Fruit fly (Drosophila melanogaster) whole organism, embryonic: ENCODE results near the gene XRCC1.

Experiments used
- Bteb2 ChIP-seq: fragments of 200-800 bp; sonication (Bioruptor generic); optimal IDR thresholded peaks from 2 replicates; lab custom pipeline; 2016; ENCODE audit warnings: missing biosample characterization, missing genetic modification characterization
- CG10274 ChIP-seq: fragments of 200-800 bp; sonication (Bioruptor generic); optimal IDR thresholded peaks from 3 replicates; lab custom pipeline; 2017; ENCODE audit warnings: missing biosample characterization, mild to moderate bottlenecking, missing genetic modification characterization
- CG10321 ChIP-seq: fragments of 200-800 bp; sonication (Bioruptor generic); IDR thresholded peaks from 2 replicates; pipeline ENCODE4 v1.3.6; 2022; ENCODE audit warnings: missing biosample characterization, missing genetic modification characterization
- CG10366 ChIP-seq: fragments of 200-800 bp; sonication (Bioruptor generic); IDR thresholded peaks from 2 replicates; pipeline ENCODE4 v1.3.6; 2022; ENCODE audit warnings: missing biosample characterization, missing genetic modification characterization
- CG11560 ChIP-seq: fragments of 200-800 bp; sonication (Bioruptor generic); IDR thresholded peaks from 3 replicates; pipeline ENCODE4 v1.3.6; 2022; ENCODE audit warnings: missing biosample characterization, missing genetic modification characterization
- CG11696 ChIP-seq: fragments of 200-800 bp; sonication (Bioruptor generic); IDR thresholded peaks from 2 replicates; pipeline ENCODE4 v1.3.6; 2022; ENCODE audit warnings: missing biosample characterization, missing genetic modification characterization
- CG12155 ChIP-seq: fragments of 200-800 bp; sonication (Bioruptor generic); optimal IDR thresholded peaks from 3 replicates; lab custom pipeline; 2016; ENCODE audit warnings: missing biosample characterization, missing genetic modification characterization
- CG1233 ChIP-seq: fragments of 200-800 bp; sonication (Bioruptor generic); optimal IDR thresholded peaks from 4 replicates; lab custom pipeline; 2018; ENCODE audit warnings: missing biosample characterization, mild to moderate bottlenecking, missing genetic modification characterization
- CG14050 ChIP-seq: fragments of 200-800 bp; sonication (Bioruptor generic); IDR thresholded peaks from 3 replicates; pipeline ENCODE4 v1.3.6; 2022; ENCODE audit warnings: missing biosample characterization, missing genetic modification characterization
- CG1603 ChIP-seq: fragments of 200-800 bp; sonication (Bioruptor generic); optimal IDR thresholded peaks from 2 replicates; lab custom pipeline; 2019; ENCODE audit warnings: missing biosample characterization, mild to moderate bottlenecking, missing genetic modification characterization, moderate library complexity
- CG18476 ChIP-seq: fragments of 200-800 bp; sonication (Bioruptor generic); optimal IDR thresholded peaks from 2 replicates; lab custom pipeline; 2016; ENCODE audit warnings: missing biosample characterization, mild to moderate bottlenecking, missing genetic modification characterization
- CG2120 ChIP-seq: fragments of 200-800 bp; sonication (Bioruptor generic); optimal IDR thresholded peaks from 3 replicates; lab custom pipeline; 2016; ENCODE audit warnings: missing biosample characterization, missing genetic modification characterization
- CG32767 ChIP-seq: fragments of 200-800 bp; sonication (Bioruptor generic); IDR thresholded peaks from 2 replicates; pipeline ENCODE4 v1.3.6; 2022; ENCODE audit warnings: missing biosample characterization, missing genetic modification characterization
- CG33557 ChIP-seq: fragments of 200-800 bp; sonication (Bioruptor generic); optimal IDR thresholded peaks from 2 replicates; lab custom pipeline; 2019; ENCODE audit warnings: missing biosample characterization, mild to moderate bottlenecking, missing genetic modification characterization, moderate library complexity
- CG42726 ChIP-seq: fragments of 200-800 bp; sonication (Bioruptor generic); IDR thresholded peaks from 2 replicates; pipeline ENCODE4 v1.3.6; 2022; ENCODE audit warnings: missing biosample characterization, missing genetic modification characterization; ENCODE audit not compliant: partially characterized antibody
- CG4404 ChIP-seq: fragments of 200-800 bp; sonication (Bioruptor generic); IDR thresholded peaks from 2 replicates; pipeline ENCODE4 v1.3.6; 2022; ENCODE audit warnings: missing biosample characterization, missing genetic modification characterization
- CG4424 ChIP-seq: fragments of 200-800 bp; sonication (Bioruptor generic); optimal IDR thresholded peaks from 3 replicates; lab custom pipeline; 2016; ENCODE audit warnings: missing biosample characterization, missing genetic modification characterization
- CG4617 ChIP-seq: fragments of 200-800 bp; sonication (Bioruptor generic); optimal IDR thresholded peaks from 3 replicates; lab custom pipeline; 2016; ENCODE audit warnings: missing biosample characterization, missing genetic modification characterization, borderline replicate concordance
- CG6654 ChIP-seq: fragments of 200-800 bp; sonication (Bioruptor generic); optimal IDR thresholded peaks from 2 replicates; lab custom pipeline; 2017; ENCODE audit warnings: missing biosample characterization, mild to moderate bottlenecking, missing genetic modification characterization
- CG7357 ChIP-seq: fragments of 200-800 bp; sonication (Bioruptor generic); IDR thresholded peaks from 3 replicates; pipeline ENCODE4 v1.3.6; 2022; ENCODE audit warnings: missing biosample characterization, missing genetic modification characterization
- CG7839 ChIP-seq: fragments of 200-800 bp; sonication (Bioruptor generic); optimal IDR thresholded peaks from 3 replicates; lab custom pipeline; 2018; ENCODE audit warnings: missing biosample characterization, mild to moderate bottlenecking, missing genetic modification characterization, moderate library complexity
- CG7987 ChIP-seq: fragments of 200-800 bp; sonication (Bioruptor generic); optimal IDR thresholded peaks from 2 replicates; lab custom pipeline; 2018; ENCODE audit warnings: missing biosample characterization, mild to moderate bottlenecking, missing genetic modification characterization, moderate library complexity
- CG8478 ChIP-seq: fragments of >200 bp; optimal IDR thresholded peaks from 2 replicates; lab custom pipeline; 2018
- CG8765 ChIP-seq: fragments of 200-800 bp; sonication (Bioruptor generic); IDR thresholded peaks from 2 replicates; pipeline ENCODE4 v1.3.6; 2022; ENCODE audit warnings: missing biosample characterization, missing genetic modification characterization
- CG9437 ChIP-seq: fragments of 200-800 bp; sonication (Bioruptor generic); optimal IDR thresholded peaks from 2 replicates; lab custom pipeline; 2018; ENCODE audit warnings: missing biosample characterization, mild to moderate bottlenecking, missing genetic modification characterization
- D19A ChIP-seq: fragments of 200-800 bp; optimal IDR thresholded peaks from 3 replicates; lab custom pipeline; 2019; ENCODE audit warnings: missing biosample characterization, mild to moderate bottlenecking, missing genetic modification characterization, moderate library complexity
- Dp ChIP-seq: fragments of 200-800 bp; sonication (Bioruptor generic); optimal IDR thresholded peaks from 2 replicates; lab custom pipeline; 2018; ENCODE audit warnings: missing biosample characterization, mild to moderate bottlenecking, missing genetic modification characterization, moderate library complexity
- HLH54F ChIP-seq: fragments of 200-800 bp; sonication (Bioruptor generic); optimal IDR thresholded peaks from 3 replicates; lab custom pipeline; 2016; ENCODE audit warnings: missing biosample characterization, missing genetic modification characterization
- HLHmδ ChIP-seq: fragments of 200-800 bp; sonication (Bioruptor generic); optimal IDR thresholded peaks from 2 replicates; lab custom pipeline; 2018; ENCODE audit warnings: missing biosample characterization, mild to moderate bottlenecking, missing genetic modification characterization, moderate library complexity
- Hr39 ChIP-seq: fragments of >200 bp; optimal IDR thresholded peaks from 2 replicates; lab custom pipeline; 2017
- Hsf ChIP-seq: fragments of 200-800 bp; sonication (Bioruptor generic); optimal IDR thresholded peaks from 3 replicates; lab custom pipeline; 2016; ENCODE audit warnings: missing biosample characterization, missing genetic modification characterization
- Med ChIP-seq: fragments of 200-800 bp; sonication (Bioruptor generic); peaks from one replicate; lab custom pipeline; 2016; ENCODE audit warnings: missing biosample characterization, missing genetic modification characterization, mild to moderate bottlenecking, inconsistent platforms, moderate library complexity
- PHDP ChIP-seq: fragments of 200-800 bp; sonication (Bioruptor generic); optimal IDR thresholded peaks from 3 replicates; lab custom pipeline; 2018; ENCODE audit warnings: missing biosample characterization, mild to moderate bottlenecking, missing genetic modification characterization, moderate library complexity
- Poxn ChIP-seq: fragments of 200-800 bp; sonication (Bioruptor generic); IDR thresholded peaks from 2 replicates; pipeline ENCODE4 v1.3.6; 2022; ENCODE audit warnings: missing biosample characterization, missing genetic modification characterization
- Rfx ChIP-seq: fragments of 200-800 bp; sonication (Bioruptor generic); IDR thresholded peaks from 2 replicates; pipeline ENCODE4 v1.3.6; 2022; ENCODE audit warnings: missing biosample characterization, missing genetic modification characterization
- Stat92E ChIP-seq, 3 experiments: fragments of >200 bp in 2 of 3; fragments of 200-800 bp in 1 of 3; sonication (Bioruptor generic) in 1 of 3; optimal IDR thresholded peaks; 2 replicates each; lab custom pipeline; 2017 to 2019; ENCODE audit warnings: missing biosample characterization in 3 of 3, missing genetic modification characterization in 3 of 3, mild to moderate bottlenecking in 1 of 3, moderate library complexity in 1 of 3
- Xbp1 ChIP-seq: fragments of 200-800 bp; sonication (Bioruptor generic); optimal IDR thresholded peaks from 3 replicates; lab custom pipeline; 2016; ENCODE audit warnings: missing biosample characterization, mild to moderate bottlenecking, missing genetic modification characterization
- bsh ChIP-seq, 2 experiments: fragments of 200-800 bp; sonication (Bioruptor generic); optimal IDR thresholded peaks; 2 replicates each; lab custom pipeline; 2017 to 2018; ENCODE audit warnings: mild to moderate bottlenecking in 2 of 2, missing biosample characterization in 2 of 2, missing genetic modification characterization in 2 of 2, moderate library complexity in 1 of 2
- chif ChIP-seq, 2 experiments: fragments of 200-800 bp; sonication (Bioruptor generic); optimal IDR thresholded peaks; 3 replicates each; lab custom pipeline; 2016; ENCODE audit warnings: missing biosample characterization in 2 of 2, missing genetic modification characterization in 2 of 2
- fd102C ChIP-seq: fragments of 200-800 bp; sonication (Bioruptor generic); optimal IDR thresholded peaks from 2 replicates; lab custom pipeline; 2018; ENCODE audit warnings: missing biosample characterization, mild to moderate bottlenecking, missing genetic modification characterization, moderate library complexity
- gfzf ChIP-seq: fragments of 200-800 bp; sonication (Bioruptor generic); optimal IDR thresholded peaks from 2 replicates; lab custom pipeline; 2016; ENCODE audit warnings: missing biosample characterization, mild to moderate bottlenecking, missing genetic modification characterization, moderate library complexity
- ind ChIP-seq: fragments of 200-800 bp; sonication (Bioruptor generic); optimal IDR thresholded peaks from 3 replicates; lab custom pipeline; 2016; ENCODE audit warnings: missing biosample characterization, missing genetic modification characterization
- pita ChIP-seq: fragments of 200-800 bp; sonication (Bioruptor generic); optimal IDR thresholded peaks from 2 replicates; lab custom pipeline; 2017; ENCODE audit warnings: missing biosample characterization, mild to moderate bottlenecking, missing genetic modification characterization
- so ChIP-seq: fragments of 200-800 bp; sonication (Bioruptor generic); IDR thresholded peaks from 3 replicates; pipeline ENCODE4 v1.3.6; 2022; ENCODE audit warnings: missing biosample characterization, missing genetic modification characterization
- sob ChIP-seq: fragments of 200-800 bp; sonication (Bioruptor generic); IDR thresholded peaks from 2 replicates; pipeline ENCODE4 v1.3.6; 2022; ENCODE audit warnings: missing biosample characterization, missing genetic modification characterization
- sqz ChIP-seq: fragments of 200-800 bp; sonication (Bioruptor generic); optimal IDR thresholded peaks from 3 replicates; lab custom pipeline; 2018; ENCODE audit warnings: missing biosample characterization, mild to moderate bottlenecking, missing genetic modification characterization
- sug ChIP-seq: fragments of 200-800 bp; optimal IDR thresholded peaks from 2 replicates; lab custom pipeline; 2019; ENCODE audit warnings: missing biosample characterization, mild to moderate bottlenecking, missing genetic modification characterization, moderate library complexity
- tll ChIP-seq, 2 experiments: fragments of 200-800 bp in 1 of 2; fragments of >200 bp in 1 of 2; sonication (Bioruptor generic) in 1 of 2; optimal IDR thresholded peaks; 2 replicates each; lab custom pipeline; 2017 to 2019; ENCODE audit warnings: missing biosample characterization in 2 of 2, missing genetic modification characterization in 2 of 2, mild to moderate bottlenecking in 1 of 2, moderate library complexity in 1 of 2
- tna ChIP-seq: fragments of 200-800 bp; sonication (Bioruptor generic); IDR thresholded peaks from 2 replicates; pipeline ENCODE4 v1.3.6; 2022; ENCODE audit warnings: missing biosample characterization, missing genetic modification characterization; ENCODE audit not compliant: partially characterized antibody
- zfh2 ChIP-seq: fragments of 200-800 bp; sonication (Bioruptor generic); optimal IDR thresholded peaks from 2 replicates; lab custom pipeline; 2016; ENCODE audit warnings: missing biosample characterization, missing genetic modification characterization

XRCC1 gene

DNA sequence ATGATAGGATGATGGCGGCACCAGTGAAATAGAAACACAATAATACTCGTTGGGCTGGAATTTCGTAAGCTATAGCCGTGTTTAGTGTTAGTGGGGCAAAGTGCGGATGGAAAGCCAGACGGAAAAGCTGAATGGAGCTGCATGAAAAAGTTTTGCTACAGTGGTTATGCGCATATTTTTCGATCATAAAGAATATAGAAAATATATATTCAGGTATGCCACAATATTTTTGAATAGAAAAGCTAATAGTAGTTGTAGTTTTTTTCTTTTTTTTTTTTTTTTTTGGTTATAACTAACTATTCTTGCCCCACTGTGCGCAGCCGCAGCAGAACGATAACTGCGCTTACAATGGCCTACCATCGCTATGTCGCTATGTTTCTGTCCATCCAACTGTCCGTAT is 43.2 kb upstream of the XRCC1 start (continued):
- 0 out of 3 replicates have a peak, but pooled peaks have one; percentile 12 for TF ChIP-seq CG14050 (GFP tag; lab: Robert Waterston, UW)
- TF ChIP-seq CG1233 (GFP tag; lab: Kevin White, UChicago), result no peak
- TF ChIP-seq CG4617 (GFP tag; lab: Kevin White, UChicago), result no peak
- no peak for TF ChIP-seq fd102C (GFP tag; lab: Kevin White, UChicago)
- TF ChIP-seq Poxn (GFP tag; lab: Robert Waterston, UW), result no peak
- no peak for TF ChIP-seq zfh2 (GFP tag; lab: Kevin White, UChicago)
- TF ChIP-seq CG10366 (GFP tag; lab: Robert Waterston, UW), result peak; percentile 18; the same call in 1 of the 2 replicates
- TF ChIP-seq, all 482 proteins: peak for 42

DNA sequence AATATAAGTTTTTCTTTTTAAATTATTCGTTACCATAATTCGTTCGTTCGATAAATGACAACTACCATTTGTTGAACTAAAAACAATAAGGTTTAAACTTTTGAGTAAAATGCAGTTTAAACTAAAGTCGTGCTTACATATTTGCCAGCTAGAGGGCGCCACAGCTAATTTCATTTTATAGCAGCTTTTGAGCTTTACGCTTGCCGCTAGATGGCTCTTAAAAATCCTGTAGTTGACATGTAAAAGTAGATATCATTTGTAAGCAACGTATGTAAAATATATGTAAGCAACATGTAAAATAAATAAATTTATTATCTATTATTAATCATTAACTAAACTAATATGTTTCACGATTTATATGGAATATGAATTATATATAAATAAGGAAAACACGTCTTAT is 40.0 kb upstream of the XRCC1 start:
- TF ChIP-seq CG9437, result no peak
- TF ChIP-seq Hsf (GFP tag; lab: Kevin White, UChicago), result no peak
- TF ChIP-seq CG2120 (GFP tag; lab: Kevin White, UChicago), result no peak
- TF ChIP-seq so, result no peak
- no peak for TF ChIP-seq CG8765
- TF ChIP-seq gfzf (GFP tag; lab: Kevin White, UChicago), result no peak
- TF ChIP-seq tll (GFP tag; optimal IDR thresholded peaks at IDR 0.05; lab: Kevin White, UChicago), result no peak
- peak; percentile 35; the same call in 1 of the 2 replicates for TF ChIP-seq CG42726 (GFP tag; lab: Robert Waterston, UW)
- no peak for TF ChIP-seq CG7357 (GFP tag; lab: Robert Waterston, UW)
- no peak for TF ChIP-seq CG7839 (tag; lab: Kevin White, UChicago)
- no peak for TF ChIP-seq HLHmδ (GFP tag; lab: Kevin White, UChicago)
- no peak for TF ChIP-seq CG18476 (GFP tag; lab: Kevin White, UChicago)
- TF ChIP-seq tna (GFP tag; lab: Robert Waterston, UW), result no peak
- TF ChIP-seq Dp (GFP tag; lab: Kevin White, UChicago), result no peak
- TF ChIP-seq Med (GFP tag; lab: Kevin White, UChicago), result peak; percentile 46
- peak; percentile 9 for TF ChIP-seq CG4424 (GFP tag; lab: Kevin White, UChicago)
- TF ChIP-seq CG11696 (GFP tag; lab: Robert Waterston, UW), result no peak
- no peak for TF ChIP-seq HLH54F (GFP tag; lab: Kevin White, UChicago)
- peak; percentile 17 for TF ChIP-seq CG1603 (tag; lab: Kevin White, UChicago)
- TF ChIP-seq Rfx (GFP tag; lab: Robert Waterston, UW), result peak; percentile 47; the same call in 1 of the 2 replicates
- no peak for TF ChIP-seq CG6654 (GFP tag; lab: Kevin White, UChicago)
- no peak for TF ChIP-seq ind (GFP tag; lab: Kevin White, UChicago)
- TF ChIP-seq CG10321, result no peak
- peak in 1 of 2 experiments; percentile 5 for TF ChIP-seq bsh (GFP tag; optimal IDR thresholded peaks at IDR 0.05; lab: Kevin White, UChicago)
- TF ChIP-seq Xbp1 (GFP tag; lab: Kevin White, UChicago), result peak; percentile 1
- no peak for TF ChIP-seq pita (GFP tag; lab: Kevin White, UChicago)
- no peak for TF ChIP-seq CG8478 (lab: Kevin White, UChicago)
- TF ChIP-seq CG10274 (GFP tag; lab: Kevin White, UChicago), result no peak
- no peak for TF ChIP-seq D19A (tag; lab: Kevin White, UChicago)
- TF ChIP-seq CG7987 (GFP tag; lab: Kevin White, UChicago), result no peak
- TF ChIP-seq CG32767, result no peak
- peak; percentile 20 for TF ChIP-seq PHDP
- no peak for TF ChIP-seq sob (GFP tag; lab: Robert Waterston, UW)
- TF ChIP-seq CG11560 (tag; lab: Robert Waterston, UW), result no peak
- TF ChIP-seq CG33557 (GFP tag; lab: Kevin White, UChicago), result no peak
- TF ChIP-seq sug (tag; lab: Kevin White, UChicago), result peak; percentile 5
- no peak for TF ChIP-seq sqz
- no peak for TF ChIP-seq CG12155
- TF ChIP-seq Hr39 (lab: Kevin White, UChicago), result no peak
- no peak for TF ChIP-seq CG4404 (GFP tag; lab: Robert Waterston, UW)
- TF ChIP-seq Stat92E (GFP tag; optimal IDR thresholded peaks at IDR 0.05; lab: Kevin White, UChicago), result no peak
- TF ChIP-seq Bteb2 (GFP tag; lab: Kevin White, UChicago), result no peak
- no peak for TF ChIP-seq chif (GFP tag; optimal IDR thresholded peaks at IDR 0.05; lab: Kevin White, UChicago)
